Worm (Caenorhabditis elegans) whole organism, early embryonic: Measurements from ENCODE around the gene T26G10.5.

ENCODE experiments used
- B0310.2 ChIP-seq: sonication (generic microtip); optimal IDR thresholded peaks from 2 replicates; lab custom pipeline; 2016; ENCODE audit warnings: mild to moderate bottlenecking, missing genetic modification characterization, missing compliant biosample characterization
- F13C5.2 ChIP-seq: sonication (generic microtip); optimal IDR thresholded peaks from 2 replicates; lab custom pipeline; 2017; ENCODE audit warnings: mild to moderate bottlenecking, missing genetic modification characterization, inconsistent platforms, missing compliant biosample characterization
- aly-1 ChIP-seq: sonication (generic microtip); optimal IDR thresholded peaks from 2 replicates; lab custom pipeline; 2016; ENCODE audit warnings: missing genetic modification characterization, missing compliant biosample characterization
- ama-1 ChIP-seq: fragments of 150-350 bp; optimal IDR thresholded peaks from 2 replicates; lab custom pipeline; 2014
- ceh-13 ChIP-seq: fragments of 200-800 bp; sonication (Bioruptor generic); optimal IDR thresholded peaks from 2 replicates; lab custom pipeline; 2018; ENCODE audit warnings: mild to moderate bottlenecking, missing genetic modification characterization, missing compliant biosample characterization
- ceh-36 ChIP-seq: sonication (generic microtip); optimal IDR thresholded peaks from 2 replicates; lab custom pipeline; 2016; ENCODE audit warnings: missing genetic modification characterization, inconsistent platforms, missing compliant biosample characterization
- ets-7 ChIP-seq: sonication (generic microtip); optimal IDR thresholded peaks from 2 replicates; lab custom pipeline; 2016; ENCODE audit warnings: missing genotype, missing genetic modification characterization, missing compliant biosample characterization
- flt-1 ChIP-seq: fragments of 200-800 bp; sonication (Bioruptor generic); IDR thresholded peaks from 2 replicates; pipeline ENCODE4 v1.3.6; 2022; ENCODE audit warnings: missing genetic modification characterization, missing compliant biosample characterization
- hmbx-1 ChIP-seq: sonication (generic microtip); optimal IDR thresholded peaks from 2 replicates; lab custom pipeline; 2016; ENCODE audit warnings: mild to moderate bottlenecking, missing genetic modification characterization, missing compliant biosample characterization
- hmg-4 ChIP-seq: fragments of 200-800 bp; sonication (Bioruptor generic); optimal IDR thresholded peaks from 2 replicates; lab custom pipeline; 2018; ENCODE audit warnings: mild to moderate bottlenecking, missing genetic modification characterization, missing compliant biosample characterization
- hnd-1 ChIP-seq: sonication (generic microtip); optimal IDR thresholded peaks from 2 replicates; lab custom pipeline; 2016; ENCODE audit warnings: missing genetic modification characterization, missing compliant biosample characterization
- pes-1 ChIP-seq: fragments of 200-800 bp; sonication (Bioruptor generic); IDR thresholded peaks from 2 replicates; pipeline ENCODE4 v1.3.6; 2022; ENCODE audit warnings: missing genetic modification reagents, missing genetic modification characterization, missing compliant biosample characterization
- scrt-1 ChIP-seq: fragments of 200-800 bp; sonication (Bioruptor generic); IDR thresholded peaks from 2 replicates; pipeline ENCODE4 v1.3.6; 2022; ENCODE audit warnings: missing genetic modification characterization, missing compliant biosample characterization
- sea-1 ChIP-seq: fragments of 200-800 bp; sonication (Bioruptor generic); conservative IDR thresholded peaks from 2 replicates; pipeline ENCODE4 v1.3.6; 2022; ENCODE audit warnings: missing genetic modification characterization, missing compliant biosample characterization
- tbx-11 ChIP-seq: fragments of 200-800 bp; sonication (Bioruptor generic); IDR thresholded peaks from 2 replicates; pipeline ENCODE4 v1.3.6; 2022; ENCODE audit warnings: missing genetic modification characterization, missing compliant biosample characterization
- tbx-37 ChIP-seq: fragments of 200-800 bp; sonication (Bioruptor generic); conservative IDR thresholded peaks from 2 replicates; pipeline ENCODE4 v1.3.6; 2022; ENCODE audit warnings: missing genetic modification reagents, missing genetic modification characterization, missing compliant biosample characterization
- tra-4 ChIP-seq: sonication (generic microtip); optimal IDR thresholded peaks from 2 replicates; lab custom pipeline; 2017; ENCODE audit warnings: missing genetic modification characterization, missing compliant biosample characterization

T26G10.5 gene

ce11 chrIII:9393114-9393780, 33.0 kb downstream of the T26G10.5 start, which contains the start of the genes gpr-2 and rgr-1:
TSS of gene gpr-2 (minus strand) at chrIII:9393164.
TSS of gene rgr-1 (plus strand) at chrIII:9393730.
- TF ChIP-seq aly-1 (tag; lab: Kevin White, UChicago) (no peak), hnd-1 (tag; lab: Kevin White, UChicago) (no peak), sea-1 (GFP tag; lab: Robert Waterston, UW) (no peak), tbx-11 (GFP tag; lab: Robert Waterston, UW) (no peak), ama-1 (lab: Kevin White, UChicago) (no peak), hmbx-1 (tag; lab: Kevin White, UChicago) (no peak), pes-1 (GFP tag; lab: Robert Waterston, UW) (no peak), B0310.2 (tag; lab: Kevin White, UChicago) (no peak), tbx-37 (GFP tag; lab: Robert Waterston, UW) (no peak), ceh-13 (no peak), hmg-4 (GFP tag; lab: Kevin White, UChicago) (no peak), scrt-1 (no peak), ets-7 (tag; lab: Kevin White, UChicago) (no peak), F13C5.2 (tag; lab: Kevin White, UChicago) (no peak), flt-1 (GFP tag; lab: Robert Waterston, UW) (no peak), tra-4 (no peak), ceh-36 (tag; lab: Kevin White, UChicago) (no peak)

ce11 chrIII:9390924-9391323, 35.3 kb downstream of the T26G10.5 start:
- TF ChIP-seq hmbx-1 (tag; lab: Kevin White, UChicago) (no peak), scrt-1 (no peak), sea-1 (GFP tag; lab: Robert Waterston, UW) (no peak), B0310.2 (tag; lab: Kevin White, UChicago) (no peak), ceh-36 (tag; lab: Kevin White, UChicago) (no peak)

ce11 chrIII:9390007-9390406, 36.2 kb downstream of the T26G10.5 start, which contains the start of gene slc-17.2:
TSS of gene slc-17.2 (minus strand) at chrIII:9390107.
- TF ChIP-seq tbx-37 (GFP tag; lab: Robert Waterston, UW), result no peak
- TF ChIP-seq ceh-13, result no peak
- TF ChIP-seq ama-1 (lab: Kevin White, UChicago), result no peak
- TF ChIP-seq ceh-36 (tag; lab: Kevin White, UChicago), result no peak
- TF ChIP-seq tra-4, result no peak
- TF ChIP-seq hmg-4 (GFP tag; lab: Kevin White, UChicago), result no peak
- TF ChIP-seq scrt-1, result no peak
- TF ChIP-seq ets-7 (tag; lab: Kevin White, UChicago), result no peak
- no peak for TF ChIP-seq sea-1 (GFP tag; lab: Robert Waterston, UW)
- no peak for TF ChIP-seq F13C5.2 (tag; lab: Kevin White, UChicago)
- no peak for TF ChIP-seq hnd-1 (tag; lab: Kevin White, UChicago)
- no peak for TF ChIP-seq pes-1 (GFP tag; lab: Robert Waterston, UW)
- no peak for TF ChIP-seq hmbx-1 (tag; lab: Kevin White, UChicago)
- TF ChIP-seq aly-1 (tag; lab: Kevin White, UChicago), result no peak
- no peak for TF ChIP-seq tbx-11 (GFP tag; lab: Robert Waterston, UW)
- TF ChIP-seq flt-1 (GFP tag; lab: Robert Waterston, UW), result no peak
- TF ChIP-seq B0310.2 (tag; lab: Kevin White, UChicago), result no peak

- no peak for TF ChIP-seq tra-4
- no peak for TF ChIP-seq F13C5.2 (tag; lab: Kevin White, UChicago)
- no peak for TF ChIP-seq ceh-13
- TF ChIP-seq flt-1 (GFP tag; lab: Robert Waterston, UW), result no peak
- TF ChIP-seq ama-1 (lab: Kevin White, UChicago), result no peak
- TF ChIP-seq hmbx-1 (tag; lab: Kevin White, UChicago), result no peak
- TF ChIP-seq pes-1 (GFP tag; lab: Robert Waterston, UW), result no peak
- no peak for TF ChIP-seq B0310.2 (tag; lab: Kevin White, UChicago)
- no peak for TF ChIP-seq tbx-37 (GFP tag; lab: Robert Waterston, UW)
- TF ChIP-seq tbx-11 (GFP tag; lab: Robert Waterston, UW), result no peak
- no peak for TF ChIP-seq hmg-4 (GFP tag; lab: Kevin White, UChicago)
- TF ChIP-seq aly-1 (tag; lab: Kevin White, UChicago), result no peak
Measured at ce11 chrIII:9385543-9385942, 40.7 kb downstream of the T26G10.5 start, which contains the start of gene C38C10.3. TSS of gene C38C10.3 (minus strand) at chrIII:9385643.

ce11 chrIII:9383496-9383895, 42.7 kb downstream of the T26G10.5 start, which contains the start of gene tkr-1:
TSS of gene tkr-1 (plus strand) at chrIII:9383796.
- TF ChIP-seq ets-7 (tag; lab: Kevin White, UChicago) (no peak), B0310.2 (tag; lab: Kevin White, UChicago) (no peak), tra-4 (no peak), ceh-13 (no peak), ama-1 (lab: Kevin White, UChicago) (no peak), hmg-4 (GFP tag; lab: Kevin White, UChicago) (no peak), scrt-1 (no peak), hnd-1 (tag; lab: Kevin White, UChicago) (no peak), ceh-36 (tag; lab: Kevin White, UChicago) (no peak), hmbx-1 (tag; lab: Kevin White, UChicago) (no peak), sea-1 (GFP tag; lab: Robert Waterston, UW) (no peak), pes-1 (GFP tag; lab: Robert Waterston, UW) (no peak), flt-1 (GFP tag; lab: Robert Waterston, UW) (no peak), aly-1 (tag; lab: Kevin White, UChicago) (no peak), F13C5.2 (tag; lab: Kevin White, UChicago) (no peak), tbx-37 (GFP tag; lab: Robert Waterston, UW) (no peak)

- TF ChIP-seq tra-4 (no peak), flt-1 (GFP tag; lab: Robert Waterston, UW) (no peak), scrt-1 (no peak), ceh-13 (no peak), tbx-11 (GFP tag; lab: Robert Waterston, UW) (no peak), sea-1 (GFP tag; lab: Robert Waterston, UW) (no peak), B0310.2 (tag; lab: Kevin White, UChicago) (no peak), aly-1 (tag; lab: Kevin White, UChicago) (no peak), hnd-1 (tag; lab: Kevin White, UChicago) (no peak), hmbx-1 (tag; lab: Kevin White, UChicago) (no peak), ceh-36 (tag; lab: Kevin White, UChicago) (no peak), tbx-37 (GFP tag; lab: Robert Waterston, UW) (no peak)
Measured at ce11 chrIII:9376701-9377100, 49.5 kb downstream of the T26G10.5 start.
